Worm (Caenorhabditis elegans) whole organism, L2 larva: ENCODE data around the gene F59B1.6.
A peak's percentile ranks its signal among the peaks of the same experiment; 100 is the strongest.

ENCODE experiments used
- C34F6.9 ChIP-seq: fragments of 150-350 bp; optimal IDR thresholded peaks from 2 replicates; lab custom pipeline; 2014; ENCODE audit warnings: missing biosample characterization, missing genetic modification characterization
- F13H6.1 ChIP-seq: sonication (generic microtip); optimal IDR thresholded peaks from 2 replicates; lab custom pipeline; 2016; ENCODE audit warnings: missing genetic modification characterization, missing compliant biosample characterization
- R02D3.7 ChIP-seq: fragments of 150-350 bp; optimal IDR thresholded peaks from 2 replicates; lab custom pipeline; 2014; ENCODE audit warnings: missing biosample characterization, missing genetic modification characterization
- Y55F3AM.14 ChIP-seq: fragments of 200-800 bp; sonication (Bioruptor generic); optimal IDR thresholded peaks from 2 replicates; lab custom pipeline; 2018; ENCODE audit warnings: mild to moderate bottlenecking, missing genetic modification characterization, missing compliant biosample characterization
- ZK546.5 ChIP-seq: sonication (generic microtip); optimal IDR thresholded peaks from 2 replicates; lab custom pipeline; 2017; ENCODE audit warnings: missing biosample characterization, missing genetic modification characterization
- alr-1 ChIP-seq: fragments of 150-350 bp; optimal IDR thresholded peaks from 2 replicates; lab custom pipeline; 2014; ENCODE audit warnings: missing biosample characterization, missing genetic modification characterization
- aly-2 ChIP-seq: fragments of 150-350 bp; optimal IDR thresholded peaks from 2 replicates; lab custom pipeline; 2014; ENCODE audit warnings: missing biosample characterization, missing genetic modification characterization
- ceh-82 ChIP-seq: fragments of 150-350 bp; optimal IDR thresholded peaks from 2 replicates; lab custom pipeline; 2014; ENCODE audit warnings: missing biosample characterization, missing genetic modification characterization
- crh-2 ChIP-seq: sonication (generic microtip); optimal IDR thresholded peaks from 2 replicates; lab custom pipeline; 2017; ENCODE audit warnings: missing biosample characterization, missing genetic modification characterization
- dmd-4 ChIP-seq: sonication (generic microtip); optimal IDR thresholded peaks from 2 replicates; lab custom pipeline; 2017; ENCODE audit warnings: missing biosample characterization, missing genetic modification characterization
- elt-1 ChIP-seq: fragments of 150-350 bp; optimal IDR thresholded peaks from 2 replicates; lab custom pipeline; 2014; ENCODE audit warnings: missing biosample characterization, missing genetic modification characterization
- elt-3 ChIP-seq: sonication (generic microtip); optimal IDR thresholded peaks from 2 replicates; lab custom pipeline; 2017; ENCODE audit warnings: missing biosample characterization, missing genetic modification characterization
- fos-1 ChIP-seq: fragments of 150-350 bp; optimal IDR thresholded peaks from 2 replicates; lab custom pipeline; 2014; ENCODE audit warnings: missing biosample characterization, missing genetic modification characterization
- gmeb-1 ChIP-seq: fragments of 150-350 bp; optimal IDR thresholded peaks from 2 replicates; lab custom pipeline; 2014; ENCODE audit warnings: missing biosample characterization, missing genetic modification characterization
- lin-11 ChIP-seq: fragments of 150-350 bp; sonication (generic microtip); optimal IDR thresholded peaks from 2 replicates; lab custom pipeline; 2014; ENCODE audit warnings: missing biosample characterization, missing genetic modification characterization, inconsistent platforms, mixed read lengths
- lin-39 ChIP-seq: fragments of 150-350 bp; optimal IDR thresholded peaks from 2 replicates; lab custom pipeline; 2014; ENCODE audit warnings: missing biosample characterization, missing genetic modification reagents, missing genetic modification characterization
- lsy-2 ChIP-seq, 2 experiments: fragments of 150-350 bp in 1 of 2; sonication (generic microtip) in 1 of 2; optimal IDR thresholded peaks; 2 replicates each; lab custom pipeline; 2014 to 2017; ENCODE audit warnings: missing biosample characterization in 2 of 2, missing genetic modification characterization in 2 of 2
- mbf-1 ChIP-seq: sonication (generic microtip); optimal IDR thresholded peaks from 2 replicates; lab custom pipeline; 2017; ENCODE audit warnings: missing biosample characterization, missing genetic modification characterization
- mdl-1 ChIP-seq, 2 experiments: fragments of 150-350 bp in 1 of 2; sonication (generic microtip) in 1 of 2; optimal IDR thresholded peaks; 2 replicates each; lab custom pipeline; 2017; ENCODE audit warnings: missing biosample characterization in 2 of 2, missing genetic modification characterization in 2 of 2
- nhr-10 ChIP-seq: sonication (generic microtip); optimal IDR thresholded peaks from 2 replicates; lab custom pipeline; 2017; ENCODE audit warnings: missing biosample characterization, missing genetic modification characterization
- nhr-11 ChIP-seq: fragments of 150-350 bp; optimal IDR thresholded peaks from 2 replicates; lab custom pipeline; 2014; ENCODE audit warnings: missing biosample characterization, missing genetic modification characterization
- nhr-12 ChIP-seq: fragments of 150-350 bp; optimal IDR thresholded peaks from 2 replicates; lab custom pipeline; 2014; ENCODE audit warnings: missing biosample characterization, missing genetic modification characterization
- nhr-129 ChIP-seq: fragments of 150-350 bp; optimal IDR thresholded peaks from 2 replicates; lab custom pipeline; 2014; ENCODE audit warnings: missing biosample characterization, missing genetic modification characterization
- nhr-21 ChIP-seq: fragments of 150-350 bp; optimal IDR thresholded peaks from 2 replicates; lab custom pipeline; 2014; ENCODE audit warnings: missing biosample characterization, missing genetic modification characterization
- nhr-23 ChIP-seq: fragments of 150-350 bp; optimal IDR thresholded peaks from 2 replicates; lab custom pipeline; 2014; ENCODE audit warnings: missing biosample characterization, missing genetic modification reagents, missing genetic modification characterization
- nhr-237 ChIP-seq: fragments of 150-350 bp; optimal IDR thresholded peaks from 2 replicates; lab custom pipeline; 2014; ENCODE audit warnings: missing biosample characterization, missing genetic modification characterization
- nhr-25 ChIP-seq: fragments of 150-350 bp; sonication (generic microtip); optimal IDR thresholded peaks from 3 replicates; lab custom pipeline; 2014; ENCODE audit warnings: missing biosample characterization, missing genetic modification characterization
- nhr-6 ChIP-seq: fragments of 150-350 bp; optimal IDR thresholded peaks from 2 replicates; lab custom pipeline; 2014; ENCODE audit warnings: missing biosample characterization, missing genetic modification characterization
- peb-1 ChIP-seq: fragments of 150-350 bp; optimal IDR thresholded peaks from 2 replicates; lab custom pipeline; 2014; ENCODE audit warnings: missing biosample characterization, missing genetic modification characterization
- sem-4 ChIP-seq: fragments of 150-350 bp; optimal IDR thresholded peaks from 2 replicates; lab custom pipeline; 2014; ENCODE audit warnings: missing biosample characterization, missing genetic modification reagents, missing genetic modification characterization
- skn-1 ChIP-seq: sonication (generic microtip); optimal IDR thresholded peaks from 2 replicates; lab custom pipeline; 2017; ENCODE audit warnings: missing biosample characterization, missing genetic modification characterization
- sma-3 ChIP-seq: sonication (generic microtip); optimal IDR thresholded peaks from 2 replicates; lab custom pipeline; 2016; ENCODE audit warnings: missing genetic modification reagents, missing genetic modification characterization, missing compliant biosample characterization
- sma-9 ChIP-seq, 2 experiments: fragments of 150-350 bp in 1 of 2; sonication (generic microtip) in 1 of 2; optimal IDR thresholded peaks; 2 replicates each; lab custom pipeline; 2014 to 2016; ENCODE audit warnings: missing genetic modification characterization in 2 of 2, mild to moderate bottlenecking in 1 of 2, missing biosample characterization in 1 of 2, missing compliant biosample characterization in 1 of 2, missing genetic modification reagents in 1 of 2, moderate library complexity in 1 of 2
- snpc-4 ChIP-seq: fragments of 150-350 bp; optimal IDR thresholded peaks from 2 replicates; lab custom pipeline; 2014; ENCODE audit warnings: missing biosample characterization, missing genetic modification characterization
- unc-39 ChIP-seq: fragments of 150-350 bp; optimal IDR thresholded peaks from 2 replicates; lab custom pipeline; 2014; ENCODE audit warnings: missing biosample characterization, missing genetic modification characterization
- unc-55 ChIP-seq: fragments of 150-350 bp; sonication (generic microtip); optimal IDR thresholded peaks from 3 replicates; lab custom pipeline; 2014; ENCODE audit warnings: missing biosample characterization, missing genetic modification reagents, missing genetic modification characterization
- unc-62 ChIP-seq: fragments of 150-350 bp; optimal IDR thresholded peaks from 2 replicates; lab custom pipeline; 2014; ENCODE audit warnings: missing biosample characterization, missing genetic modification reagents, missing genetic modification characterization
- zag-1 ChIP-seq: fragments of 150-350 bp; optimal IDR thresholded peaks from 2 replicates; lab custom pipeline; 2014; ENCODE audit warnings: missing biosample characterization, missing genetic modification characterization
- ztf-1 ChIP-seq: fragments of 200-800 bp; sonication (Bioruptor generic); conservative IDR thresholded peaks from 2 replicates; pipeline ENCODE4 v1.3.6; 2022; ENCODE audit warnings: missing genetic modification characterization, missing compliant biosample characterization
- ztf-11 ChIP-seq: sonication (generic microtip); optimal IDR thresholded peaks from 2 replicates; lab custom pipeline; 2017; ENCODE audit warnings: missing biosample characterization, missing genetic modification characterization
- ztf-4 ChIP-seq: fragments of 150-350 bp; optimal IDR thresholded peaks from 2 replicates; lab custom pipeline; 2014; ENCODE audit warnings: missing biosample characterization, missing genetic modification characterization

Gene F59B1.6

ce11 chrV:3649473-3649872, 18.0 kb upstream of the F59B1.6 start, which contains the start of gene str-114:
str-114 (plus strand) TSS chrV:3649773.
- TF ChIP-seq lsy-2 (tag; optimal IDR thresholded peaks at IDR 0.05; lab: Kevin White, UChicago), result no peak
- no peak for TF ChIP-seq unc-55
- no peak for TF ChIP-seq elt-1 (tag; lab: Kevin White, UChicago)
- no peak for TF ChIP-seq aly-2 (tag; lab: Kevin White, UChicago)
- no peak for TF ChIP-seq Y55F3AM.14
- no peak for TF ChIP-seq crh-2 (tag; lab: Kevin White, UChicago)
- no peak for TF ChIP-seq ZK546.5
- TF ChIP-seq nhr-11, result no peak
- TF ChIP-seq C34F6.9 (tag; lab: Kevin White, UChicago), result no peak
- no peak for TF ChIP-seq snpc-4 (tag; lab: Kevin White, UChicago)
- TF ChIP-seq ceh-82 (tag; lab: Kevin White, UChicago), result no peak
- TF ChIP-seq nhr-25 (tag; lab: Kevin White, UChicago), result no peak
- no peak for TF ChIP-seq nhr-6 (tag; lab: Kevin White, UChicago)

- TF ChIP-seq sma-9 (GFP tag; optimal IDR thresholded peaks at IDR 0.05; lab: Kevin White, UChicago) (no peak), sma-9 (tag; optimal IDR thresholded peaks at IDR 0.05; lab: Kevin White, UChicago) (no peak), nhr-11 (no peak), fos-1 (no peak), lsy-2 (tag; optimal IDR thresholded peaks at IDR 0.05; lab: Kevin White, UChicago) (no peak), ztf-11 (tag; lab: Kevin White, UChicago) (no peak), nhr-23 (no peak), unc-62 (GFP tag; lab: Kevin White, UChicago) (no peak), Y55F3AM.14 (no peak), R02D3.7 (no peak), nhr-12 (no peak), C34F6.9 (tag; lab: Kevin White, UChicago) (no peak)
Measured at ce11 chrV:3647862-3648261, 16.4 kb upstream of the F59B1.6 start, which contains the start of gene F59B1.10. F59B1.10 (minus strand) TSS chrV:3647962.

- peak; percentile 25 for TF ChIP-seq crh-2 (tag; lab: Kevin White, UChicago)
- TF ChIP-seq aly-2 (tag; lab: Kevin White, UChicago), result no peak
- peak; percentile 66 for TF ChIP-seq gmeb-1
- TF ChIP-seq nhr-129 (tag; lab: Kevin White, UChicago), result peak; percentile 68
- no peak for TF ChIP-seq elt-3
- TF ChIP-seq ztf-4 (tag; lab: Kevin White, UChicago), result no peak
- TF ChIP-seq fos-1, result peak; percentile 91
- TF ChIP-seq dmd-4 (tag; lab: Kevin White, UChicago), result no peak
- no peak for TF ChIP-seq nhr-237 (tag; lab: Kevin White, UChicago)
- peak; percentile 97 for TF ChIP-seq sma-9 (GFP tag; optimal IDR thresholded peaks at IDR 0.05; lab: Kevin White, UChicago)
- no peak for TF ChIP-seq sma-9 (tag; optimal IDR thresholded peaks at IDR 0.05; lab: Kevin White, UChicago)
- TF ChIP-seq unc-55, result no peak
- no peak for TF ChIP-seq alr-1 (tag; lab: Kevin White, UChicago)
- peak; percentile 58 for TF ChIP-seq sma-3 (GFP tag; lab: Kevin White, UChicago)
- peak in 1 of 2 experiments; percentile 49 for TF ChIP-seq lsy-2 (tag; optimal IDR thresholded peaks at IDR 0.05; lab: Kevin White, UChicago)
- TF ChIP-seq mdl-1 (tag; optimal IDR thresholded peaks at IDR 0.05; lab: Kevin White, UChicago), result peak in 1 of 2 experiments; percentile 9
- TF ChIP-seq C34F6.9 (tag; lab: Kevin White, UChicago), result peak; percentile 34
- no peak for TF ChIP-seq skn-1 (tag; lab: Kevin White, UChicago)
- peak; percentile 55 for TF ChIP-seq sem-4 (tag; lab: Kevin White, UChicago)
- peak; percentile 72 for TF ChIP-seq nhr-25 (tag; lab: Kevin White, UChicago)
- TF ChIP-seq ZK546.5, result no peak
- no peak for TF ChIP-seq unc-62 (GFP tag; lab: Kevin White, UChicago)
- TF ChIP-seq ceh-82 (tag; lab: Kevin White, UChicago), result no peak
- TF ChIP-seq F13H6.1 (tag; lab: Kevin White, UChicago), result peak; percentile 78
- TF ChIP-seq zag-1 (tag; lab: Kevin White, UChicago), result no peak
- peak; percentile 3 for TF ChIP-seq nhr-21 (tag; lab: Kevin White, UChicago)
- TF ChIP-seq snpc-4 (tag; lab: Kevin White, UChicago), result no peak
Measured at ce11 chrV:3644193-3644693, 12.8 kb upstream of the F59B1.6 start, which contains the start of gene F59B1.8. F59B1.8 (minus strand) TSS chrV:3644243.

ce11 chrV:3639873-3640272, 8.4 kb upstream of the F59B1.6 start:
- TF ChIP-seq unc-39 (tag; lab: Kevin White, UChicago) (no peak), fos-1 (no peak), nhr-10 (tag; lab: Kevin White, UChicago) (no peak), nhr-129 (tag; lab: Kevin White, UChicago) (no peak), sma-9 (GFP tag; optimal IDR thresholded peaks at IDR 0.05; lab: Kevin White, UChicago) (no peak), sma-9 (tag; optimal IDR thresholded peaks at IDR 0.05; lab: Kevin White, UChicago) (no peak), aly-2 (tag; lab: Kevin White, UChicago) (no peak), lin-39 (no peak), snpc-4 (tag; lab: Kevin White, UChicago) (no peak), peb-1 (no peak), nhr-21 (tag; lab: Kevin White, UChicago) (no peak), ztf-11 (tag; lab: Kevin White, UChicago) (no peak), skn-1 (tag; lab: Kevin White, UChicago) (no peak), unc-62 (GFP tag; lab: Kevin White, UChicago) (no peak), ztf-1 (GFP tag; lab: Robert Waterston, UW) (no peak), C34F6.9 (tag; lab: Kevin White, UChicago) (no peak), lin-11 (tag; lab: Kevin White, UChicago) (no peak), mbf-1 (tag; lab: Kevin White, UChicago) (no peak)
